Fruit fly (Drosophila melanogaster) whole organism, prepupa: ENCODE results near the gene CG7627.

Source experiments
- CG6792 ChIP-seq: fragments of 200-800 bp; sonication (Bioruptor generic); optimal IDR thresholded peaks from 3 replicates; lab custom pipeline; 2016; ENCODE audit warnings: missing biosample characterization, missing genetic modification characterization
- Gug ChIP-seq: fragments of 200-800 bp; sonication (Bioruptor generic); IDR thresholded peaks from 2 replicates; pipeline ENCODE4 v1.3.6; 2022; ENCODE audit warnings: missing biosample characterization, missing genetic modification characterization
- Lpt ChIP-seq: fragments of 200-800 bp; sonication (Bioruptor generic); optimal IDR thresholded peaks from 3 replicates; lab custom pipeline; 2016; ENCODE audit warnings: missing biosample characterization, missing genetic modification characterization
- Smox ChIP-seq: fragments of 200-800 bp; sonication (Bioruptor generic); optimal IDR thresholded peaks from 3 replicates; lab custom pipeline; 2016; ENCODE audit warnings: missing biosample characterization, missing genetic modification characterization
- ss ChIP-seq, 2 experiments: fragments of 200-800 bp; sonication (Bioruptor generic); optimal IDR thresholded peaks; 2 replicates in 1 of 2; 3 replicates in 1 of 2; lab custom pipeline; 2017 to 2018; ENCODE audit warnings: mild to moderate bottlenecking in 2 of 2, missing biosample characterization in 2 of 2, missing genetic modification characterization in 2 of 2, moderate library complexity in 1 of 2

dm6 chr2L:8319858-8320525, 42.3 kb downstream of the CG7627 start, which contains the start of the genes mtsh and strat:
- TF ChIP-seq Gug (GFP tag; lab: Robert Waterston, UW) = no peak
- no peak for TF ChIP-seq CG6792
- TF ChIP-seq Lpt (GFP tag; lab: Kevin White, UChicago) = no peak
- no peak for TF ChIP-seq ss (GFP tag; optimal IDR thresholded peaks at IDR 0.05; lab: Kevin White, UChicago)
- TF ChIP-seq Smox (GFP tag; lab: Kevin White, UChicago) = no peak
